Worm (Caenorhabditis elegans) whole organism, mixed stage, embryonic: Measurements from ENCODE around the gene C54D10.4.

ENCODE experiments used
- M03D4.4 ChIP-seq: sonication (generic microtip); optimal IDR thresholded peaks from 2 replicates; lab custom pipeline; 2017; ENCODE audit warnings: mild to moderate bottlenecking, missing genetic modification characterization, missing compliant biosample characterization
- ces-1 ChIP-seq: fragments of 150-350 bp; optimal IDR thresholded peaks from 2 replicates; lab custom pipeline; 2014; ENCODE audit warnings: missing biosample characterization, missing genetic modification reagents, missing genetic modification characterization
- elt-3 ChIP-seq: fragments of 150-350 bp; optimal IDR thresholded peaks from 2 replicates; lab custom pipeline; 2014; ENCODE audit warnings: missing biosample characterization, missing genetic modification characterization
- lin-13 ChIP-seq: fragments of 150-350 bp; optimal IDR thresholded peaks from 2 replicates; lab custom pipeline; 2014; ENCODE audit warnings: missing biosample characterization, missing genetic modification characterization
- lsy-2 ChIP-seq: fragments of 150-350 bp; optimal IDR thresholded peaks from 2 replicates; lab custom pipeline; 2014; ENCODE audit warnings: missing biosample characterization, missing genetic modification characterization
- mab-5 ChIP-seq: fragments of 150-350 bp; optimal IDR thresholded peaks from 2 replicates; lab custom pipeline; 2014; ENCODE audit warnings: missing biosample characterization, missing genetic modification characterization
- mep-1 ChIP-seq: fragments of 150-350 bp; optimal IDR thresholded peaks from 2 replicates; lab custom pipeline; 2017; ENCODE audit warnings: missing biosample characterization, missing genetic modification reagents, missing genetic modification characterization, inconsistent platforms
- nhr-237 ChIP-seq: fragments of 150-350 bp; optimal IDR thresholded peaks from 2 replicates; lab custom pipeline; 2014; ENCODE audit warnings: missing biosample characterization, missing genetic modification characterization
- nhr-76 ChIP-seq: sonication (generic microtip); optimal IDR thresholded peaks from 2 replicates; lab custom pipeline; 2017; ENCODE audit warnings: missing biosample characterization, missing genetic modification characterization
- sptf-1 ChIP-seq: sonication (generic microtip); optimal IDR thresholded peaks from 2 replicates; lab custom pipeline; 2017; ENCODE audit warnings: mild to moderate bottlenecking, missing genetic modification characterization, moderate library complexity, missing compliant biosample characterization
- tbx-8 ChIP-seq: fragments of 200-800 bp; sonication (Bioruptor generic); optimal IDR thresholded peaks from 2 replicates; lab custom pipeline; 2018; ENCODE audit warnings: mild to moderate bottlenecking, missing genetic modification characterization, moderate library complexity, missing compliant biosample characterization
- unc-62 ChIP-seq: fragments of 150-350 bp; optimal IDR thresholded peaks from 2 replicates; lab custom pipeline; 2014; ENCODE audit warnings: missing biosample characterization, missing genetic modification reagents, missing genetic modification characterization

- TF ChIP-seq lsy-2 (tag; lab: Kevin White, UChicago), result no peak
- TF ChIP-seq lin-13, result no peak
- no peak for TF ChIP-seq mab-5 (tag; lab: Kevin White, UChicago)
- TF ChIP-seq sptf-1, result no peak
- TF ChIP-seq nhr-237 (tag; lab: Kevin White, UChicago), result no peak
- no peak for TF ChIP-seq ces-1 (GFP tag; lab: Kevin White, UChicago)
- TF ChIP-seq elt-3, result no peak
- no peak for TF ChIP-seq nhr-76 (tag; lab: Kevin White, UChicago)
- no peak for TF ChIP-seq mep-1 (tag; lab: Kevin White, UChicago)
- TF ChIP-seq tbx-8 (GFP tag; lab: Kevin White, UChicago), result no peak
- no peak for TF ChIP-seq unc-62 (GFP tag; lab: Kevin White, UChicago)
- no peak for TF ChIP-seq M03D4.4 (tag; lab: Kevin White, UChicago)
Measured at ce11 chrV:12460583-12460982, 39.8 kb upstream of the C54D10.4 start.
